In genomic region chrIII:1084971-1085370, ce11 we compare ENCODE assay signal across 5 worm cellular contexts.
TF ChIP-seq lines count a peak whose summit lies in the region.

No protein-coding gene starts in this region.

TF ChIP-seq in whole organism, L3 larva, 47 proteins besides CTCF, POLR2A, EP300 and RAD21:
- TF ChIP-seq ztf-11 (tag; optimal IDR thresholded peaks at IDR 0.05; lab: Kevin White, UChicago) (no peak), ceh-28 (tag; optimal IDR thresholded peaks at IDR 0.05; lab: Kevin White, UChicago) (peak; percentile 60)

TF ChIP-seq in whole organism, L4 larva, 104 proteins besides CTCF, POLR2A, EP300 and RAD21:
- TF ChIP-seq nhr-76 (tag; optimal IDR thresholded peaks at IDR 0.05; lab: Kevin White, UChicago) (no peak), ceh-28 (tag; optimal IDR thresholded peaks at IDR 0.05; lab: Kevin White, UChicago) (peak; percentile 48)

TF ChIP-seq in whole organism, late embryonic, 69 proteins besides CTCF, POLR2A, EP300 and RAD21:
- TF ChIP-seq che-1 (tag; optimal IDR thresholded peaks at IDR 0.05; lab: Kevin White, UChicago) = no peak
- peak; percentile 69 for TF ChIP-seq ceh-48 (tag; optimal IDR thresholded peaks at IDR 0.05; lab: Kevin White, UChicago)

TF ChIP-seq in whole organism, midembryonic, 9 proteins besides CTCF, POLR2A, EP300 and RAD21:
- TF ChIP-seq T22C8.4 (GFP tag; IDR thresholded peaks at IDR 0.05; lab: Robert Waterston, UW) (peak; percentile 69), klf-2 (GFP tag; conservative IDR thresholded peaks at IDR 0.05; lab: Robert Waterston, UW) (no peak)

TF ChIP-seq in whole organism, mixed stage, embryonic, 35 proteins besides CTCF, POLR2A, EP300 and RAD21:
- TF ChIP-seq ceh-39 (tag; optimal IDR thresholded peaks at IDR 0.05; lab: Kevin White, UChicago) (peak; percentile 19), lin-32 (GFP tag; optimal IDR thresholded peaks at IDR 0.05; lab: Kevin White, UChicago) (no peak), ces-1 (GFP tag; optimal IDR thresholded peaks at IDR 0.05; lab: Kevin White, UChicago) (peak; percentile 52)
